Fruit fly (Drosophila melanogaster) whole organism, wandering third instar larva: ENCODE data around the gene CG5946.

Experiments used
- Abd-B ChIP-seq: fragments of >200 bp; optimal IDR thresholded peaks from 2 replicates; lab custom pipeline; 2017; ENCODE audit warnings: missing biosample characterization, missing genetic modification characterization
- CG32264 ChIP-seq: fragments of 200-800 bp; sonication (Bioruptor generic); optimal IDR thresholded peaks from 2 replicates; lab custom pipeline; 2016; ENCODE audit warnings: missing biosample characterization, missing genetic modification characterization
- CG9705 ChIP-seq: fragments of 200-800 bp; sonication (Bioruptor generic); optimal IDR thresholded peaks from 2 replicates; lab custom pipeline; 2018; ENCODE audit warnings: missing biosample characterization, mild to moderate bottlenecking, missing genetic modification characterization
- CrebA ChIP-seq: fragments of 200-800 bp; sonication (Bioruptor generic); optimal IDR thresholded peaks from 2 replicates; lab custom pipeline; 2016; ENCODE audit warnings: missing biosample characterization, mild to moderate bottlenecking, missing genetic modification characterization, borderline replicate concordance
- Dfd ChIP-seq: fragments of >200 bp; optimal IDR thresholded peaks from 2 replicates; lab custom pipeline; 2017; ENCODE audit warnings: missing biosample characterization, missing genetic modification characterization
- Dif ChIP-seq: fragments of 200-275, 200-300 bp; sonication (Bioruptor generic); optimal IDR thresholded peaks from 2 replicates; lab custom pipeline; 2018; ENCODE audit warnings: missing biosample characterization, missing genetic modification characterization; ENCODE audit not compliant: partially characterized antibody
- GATAd ChIP-seq: sonication (Bioruptor generic); optimal IDR thresholded peaks from 2 replicates; lab custom pipeline; 2016; ENCODE audit warnings: missing biosample characterization, missing genetic modification characterization
- HLH106 ChIP-seq: fragments of 200-800 bp; optimal IDR thresholded peaks from 3 replicates; lab custom pipeline; 2019; ENCODE audit warnings: missing biosample characterization, mild to moderate bottlenecking, missing genetic modification characterization, moderate library complexity
- Hnf4 ChIP-seq: fragments of 200-800 bp; sonication (Bioruptor generic); optimal IDR thresholded peaks from 2 replicates; lab custom pipeline; 2016; ENCODE audit warnings: missing biosample characterization, mild to moderate bottlenecking, missing genetic modification characterization
- Hr78 ChIP-seq: fragments of >200 bp; optimal IDR thresholded peaks from 2 replicates; lab custom pipeline; 2017; ENCODE audit warnings: missing biosample characterization, missing genetic modification characterization
- Hr83 ChIP-seq: fragments of 200-300 bp; sonication (Bioruptor generic); optimal IDR thresholded peaks from 2 replicates; lab custom pipeline; 2016; ENCODE audit warnings: missing biosample characterization, mild to moderate bottlenecking, missing genetic modification characterization, moderate library complexity; ENCODE audit not compliant: poor library complexity, severe bottlenecking
- Jra ChIP-seq: sonication (Bioruptor generic); optimal IDR thresholded peaks from 2 replicates; lab custom pipeline; 2016; ENCODE audit warnings: missing biosample characterization, missing genetic modification characterization
- Mio ChIP-seq: sonication (Bioruptor generic); optimal IDR thresholded peaks from 2 replicates; lab custom pipeline; 2016; ENCODE audit warnings: missing biosample characterization, missing genetic modification characterization
- Myc ChIP-seq: fragments of >200 bp; optimal IDR thresholded peaks from 2 replicates; lab custom pipeline; 2017
- N ChIP-seq: fragments of >200 bp; optimal IDR thresholded peaks from 2 replicates; lab custom pipeline; 2018; ENCODE audit warnings: missing biosample characterization, missing external identifiers, missing genetic modification characterization
- OdsH ChIP-seq: fragments of 200-800 bp; sonication (Bioruptor generic); optimal IDR thresholded peaks from 2 replicates; lab custom pipeline; 2016; ENCODE audit warnings: missing biosample characterization, mild to moderate bottlenecking, missing genetic modification characterization
- Rel ChIP-seq, 2 experiments: fragments of 200-800 bp; sonication (Bioruptor generic) in 1 of 2; optimal IDR thresholded peaks; 2 replicates in 1 of 2; 3 replicates in 1 of 2; lab custom pipeline; 2016 to 2019; ENCODE audit warnings: mild to moderate bottlenecking in 2 of 2, missing biosample characterization in 2 of 2, missing genetic modification characterization in 2 of 2, moderate library complexity in 1 of 2
- Sp1 ChIP-seq: fragments of 200-800 bp; sonication (Bioruptor generic); optimal IDR thresholded peaks from 3 replicates; lab custom pipeline; 2019; ENCODE audit warnings: missing biosample characterization, mild to moderate bottlenecking, missing genetic modification characterization, moderate library complexity
- Vsx2 ChIP-seq: fragments of 200-300, 225-300 bp; sonication (Bioruptor generic); optimal IDR thresholded peaks from 2 replicates; lab custom pipeline; 2018; ENCODE audit warnings: missing biosample characterization, missing genetic modification characterization; ENCODE audit not compliant: partially characterized antibody
- br ChIP-seq: fragments of 200-800 bp; sonication (Bioruptor generic); optimal IDR thresholded peaks from 2 replicates; lab custom pipeline; 2016; ENCODE audit warnings: missing biosample characterization, missing genetic modification characterization
- brk ChIP-seq: fragments of 200-800 bp; sonication (Bioruptor generic); optimal IDR thresholded peaks from 2 replicates; lab custom pipeline; 2016; ENCODE audit warnings: missing biosample characterization, mild to moderate bottlenecking, missing genetic modification characterization
- dl ChIP-seq, 2 experiments: fragments of 175-275, 200-275 bp in 1 of 2; fragments of 200-275 bp in 1 of 2; sonication (Bioruptor generic); optimal IDR thresholded peaks; lab custom pipeline; 2018; ENCODE audit warnings: mild to moderate bottlenecking in 2 of 2, missing biosample characterization in 2 of 2, missing genetic modification characterization in 2 of 2, moderate library complexity in 2 of 2; ENCODE audit not compliant: partially characterized antibody in 2 of 2, insufficient read depth in 1 of 2
- dmrt93B ChIP-seq: fragments of 200-800 bp; sonication (Bioruptor generic); optimal IDR thresholded peaks from 2 replicates; lab custom pipeline; 2018; ENCODE audit warnings: missing biosample characterization, mild to moderate bottlenecking, missing genetic modification characterization
- dsf ChIP-seq: sonication (Bioruptor generic); optimal IDR thresholded peaks from 2 replicates; lab custom pipeline; 2016; ENCODE audit warnings: missing biosample characterization, missing genetic modification characterization, borderline replicate concordance
- ey ChIP-seq: fragments of 200-800 bp; sonication (Bioruptor generic); optimal IDR thresholded peaks from 2 replicates; lab custom pipeline; 2016; ENCODE audit warnings: missing biosample characterization, missing genetic modification characterization
- foxo ChIP-seq, 2 experiments: fragments of 200-800 bp; sonication (Bioruptor generic); optimal IDR thresholded peaks; 2 replicates in 1 of 2; 3 replicates in 1 of 2; lab custom pipeline; 2016 to 2017; ENCODE audit warnings: missing biosample characterization in 2 of 2, missing genetic modification characterization in 2 of 2
- fru ChIP-seq: fragments of 200-800 bp; sonication (Bioruptor generic); optimal IDR thresholded peaks from 3 replicates; lab custom pipeline; 2016; ENCODE audit warnings: missing biosample characterization, mild to moderate bottlenecking, missing genetic modification characterization
- h ChIP-seq: fragments of 200-800 bp; sonication (Bioruptor generic); optimal IDR thresholded peaks from 3 replicates; lab custom pipeline; 2016; ENCODE audit warnings: missing biosample characterization, mild to moderate bottlenecking, missing genetic modification characterization
- jim ChIP-seq: fragments of 175-275, 200-325 bp; sonication (Bioruptor generic); optimal IDR thresholded peaks from 2 replicates; lab custom pipeline; 2016; ENCODE audit warnings: missing biosample characterization, mild to moderate bottlenecking, missing genetic modification characterization
- lola ChIP-seq: fragments of >200 bp; optimal IDR thresholded peaks from 2 replicates; lab custom pipeline; 2017; ENCODE audit warnings: missing biosample characterization, missing genetic modification characterization
- pan ChIP-seq: fragments of >200 bp; optimal IDR thresholded peaks from 2 replicates; lab custom pipeline; 2017
- psq ChIP-seq: fragments of 200-800 bp; sonication (Bioruptor generic); optimal IDR thresholded peaks from 3 replicates; lab custom pipeline; 2017; ENCODE audit warnings: missing biosample characterization, mild to moderate bottlenecking, missing genetic modification characterization, moderate library complexity
- rgr ChIP-seq: fragments of 200-800 bp; sonication (Bioruptor generic); optimal IDR thresholded peaks from 3 replicates; lab custom pipeline; 2016; ENCODE audit warnings: missing biosample characterization, mild to moderate bottlenecking, missing genetic modification characterization
- sage ChIP-seq: fragments of 200-800 bp; sonication (Bioruptor generic); optimal IDR thresholded peaks from 2 replicates; lab custom pipeline; 2016; ENCODE audit warnings: missing biosample characterization, mild to moderate bottlenecking, missing genetic modification characterization
- sv ChIP-seq: fragments of 200-800 bp; sonication (Bioruptor generic); optimal IDR thresholded peaks from 3 replicates; lab custom pipeline; 2016; ENCODE audit warnings: missing biosample characterization, missing genetic modification characterization
- tai ChIP-seq: sonication (Bioruptor generic); optimal IDR thresholded peaks from 2 replicates; lab custom pipeline; 2016; ENCODE audit warnings: missing biosample characterization, missing genetic modification characterization
- usp ChIP-seq: fragments of >200 bp; optimal IDR thresholded peaks from 2 replicates; lab custom pipeline; 2017; ENCODE audit warnings: missing biosample characterization, missing genetic modification characterization
- woc ChIP-seq: sonication (Bioruptor generic); optimal IDR thresholded peaks from 2 replicates; lab custom pipeline; 2016; ENCODE audit warnings: missing biosample characterization, mild to moderate bottlenecking, missing genetic modification characterization

CG5946 gene

dm6 chr3L:11788936-11789352 is 33.1 kb downstream of the CG5946 start:
- peak in 1 of 2 experiments; percentile 12 for TF ChIP-seq foxo (GFP tag; optimal IDR thresholded peaks at IDR 0.05; lab: Kevin White, UChicago)
- TF ChIP-seq psq (GFP tag; lab: Kevin White, UChicago), result peak; percentile 87
- TF ChIP-seq N (GFP tag; lab: Kevin White, UChicago), result no peak
- no peak for TF ChIP-seq h (GFP tag; lab: Kevin White, UChicago)
- TF ChIP-seq Rel (GFP tag; optimal IDR thresholded peaks at IDR 0.05; lab: Kevin White, UChicago), result peak; percentile 10
- peak; percentile 35 for TF ChIP-seq Rel (tag; optimal IDR thresholded peaks at IDR 0.05; lab: Kevin White, UChicago)
- peak; percentile 42 for TF ChIP-seq sage (GFP tag; lab: Kevin White, UChicago)
- no peak for TF ChIP-seq Dif (GFP tag; lab: Kevin White, UChicago)

- TF ChIP-seq Myc (no peak), Hr78 (no peak), usp (GFP tag; lab: Kevin White, UChicago) (no peak), Dfd (GFP tag; lab: Kevin White, UChicago) (no peak), woc (GFP tag; lab: Kevin White, UChicago) (no peak), GATAd (no peak), fru (GFP tag; lab: Kevin White, UChicago) (no peak), Mio (no peak), dsf (no peak), OdsH (peak; percentile 25), N (GFP tag; lab: Kevin White, UChicago) (no peak), Vsx2 (GFP tag; lab: Kevin White, UChicago) (no peak), h (GFP tag; lab: Kevin White, UChicago) (peak; percentile 40), Dif (GFP tag; lab: Kevin White, UChicago) (no peak), pan (lab: Kevin White, UChicago) (no peak), sv (GFP tag; lab: Kevin White, UChicago) (no peak), Abd-B (no peak), ey (GFP tag; lab: Kevin White, UChicago) (no peak), br (GFP tag; lab: Kevin White, UChicago) (peak; percentile 44), tai (GFP tag; lab: Kevin White, UChicago) (no peak), jim (GFP tag; lab: Kevin White, UChicago) (no peak), HLH106 (tag; lab: Kevin White, UChicago) (no peak), brk (no peak), Jra (GFP tag; lab: Kevin White, UChicago) (no peak), lola (GFP tag; lab: Kevin White, UChicago) (no peak), dl (GFP tag; optimal IDR thresholded peaks at IDR 0.05; lab: Kevin White, UChicago; ENCODE audit: insufficient read depth in 1 of 2, partially characterized antibody in 2 of 2) (no peak), rgr (GFP tag; lab: Kevin White, UChicago) (peak; percentile 54), CG9705 (GFP tag; lab: Kevin White, UChicago) (no peak), CrebA (no peak), foxo (GFP tag; optimal IDR thresholded peaks at IDR 0.05; lab: Kevin White, UChicago) (peak in 1 of 2 experiments; percentile 8), Rel (GFP tag; optimal IDR thresholded peaks at IDR 0.05; lab: Kevin White, UChicago) (peak; percentile 10), Rel (tag; optimal IDR thresholded peaks at IDR 0.05; lab: Kevin White, UChicago) (peak; percentile 85), Hr83 (GFP tag; lab: Kevin White, UChicago) (peak; percentile 62), CG32264 (GFP tag; lab: Kevin White, UChicago) (no peak), psq (GFP tag; lab: Kevin White, UChicago) (peak; percentile 48), Sp1 (GFP tag; lab: Kevin White, UChicago) (no peak), sage (GFP tag; lab: Kevin White, UChicago) (no peak), Hnf4 (no peak), dmrt93B (GFP tag; lab: Kevin White, UChicago) (no peak)
These were observed 33.9 kb downstream of the CG5946 start for dm6 chr3L:11788195-11788594.

dm6 chr3L:11785291-11785690 is 36.8 kb downstream of the CG5946 start:
- TF ChIP-seq fru (GFP tag; lab: Kevin White, UChicago) (peak; percentile 41), OdsH (peak; percentile 27), Myc (no peak), rgr (GFP tag; lab: Kevin White, UChicago) (peak; percentile 56), ey (GFP tag; lab: Kevin White, UChicago) (peak; percentile 48), Hr83 (GFP tag; lab: Kevin White, UChicago) (no peak)
